Worm (Caenorhabditis elegans) whole organism, late embryonic: ENCODE data around the gene C06B8.7.
A peak's percentile ranks its signal among the peaks of the same experiment; 100 is the strongest.

Source experiments
- C38D4.7 ChIP-seq: fragments of 200-800 bp; sonication (Bioruptor generic); optimal IDR thresholded peaks from 2 replicates; lab custom pipeline; 2018; ENCODE audit warnings: mild to moderate bottlenecking, missing genetic modification characterization, moderate library complexity, missing compliant biosample characterization
- K02D7.2 ChIP-seq: sonication (generic microtip); optimal IDR thresholded peaks from 2 replicates; lab custom pipeline; 2017; ENCODE audit warnings: mild to moderate bottlenecking, missing genetic modification characterization, missing compliant biosample characterization
- T23F11.4 ChIP-seq: fragments of 200-800 bp; sonication (Bioruptor generic); optimal IDR thresholded peaks from 2 replicates; lab custom pipeline; 2018; ENCODE audit warnings: mild to moderate bottlenecking, missing genetic modification characterization, missing compliant biosample characterization
- Y22D7AL.16 ChIP-seq: sonication (generic microtip); optimal IDR thresholded peaks from 2 replicates; lab custom pipeline; 2016; ENCODE audit warnings: missing genetic modification characterization, missing compliant biosample characterization
- ahr-1 ChIP-seq: sonication (generic microtip); optimal IDR thresholded peaks from 2 replicates; lab custom pipeline; 2016; ENCODE audit warnings: missing genetic modification characterization, missing compliant biosample characterization
- ceh-14 ChIP-seq: sonication (generic microtip); optimal IDR thresholded peaks from 2 replicates; lab custom pipeline; 2016; ENCODE audit warnings: missing genotype, missing genetic modification characterization, missing compliant biosample characterization
- ceh-18 ChIP-seq: sonication (generic microtip); optimal IDR thresholded peaks from 2 replicates; lab custom pipeline; 2016; ENCODE audit warnings: missing genetic modification characterization, missing compliant biosample characterization
- ceh-19 ChIP-seq: fragments of 200-800 bp; sonication (Bioruptor generic); optimal IDR thresholded peaks from 2 replicates; lab custom pipeline; 2018; ENCODE audit warnings: mild to moderate bottlenecking, missing genetic modification characterization, missing compliant biosample characterization
- ceh-2 ChIP-seq: sonication (generic microtip); optimal IDR thresholded peaks from 2 replicates; lab custom pipeline; 2016; ENCODE audit warnings: missing genotype, missing genetic modification characterization, missing compliant biosample characterization
- ceh-22 ChIP-seq: sonication (generic microtip); optimal IDR thresholded peaks from 2 replicates; lab custom pipeline; 2017; ENCODE audit warnings: missing biosample characterization, missing genetic modification characterization
- ceh-24 ChIP-seq: sonication (generic microtip); optimal IDR thresholded peaks from 2 replicates; lab custom pipeline; 2016; ENCODE audit warnings: mild to moderate bottlenecking, missing genetic modification characterization, missing compliant biosample characterization
- ceh-30 ChIP-seq: fragments of 150-350 bp; optimal IDR thresholded peaks from 2 replicates; lab custom pipeline; 2014; ENCODE audit warnings: missing biosample characterization, missing genetic modification characterization
- ceh-31 ChIP-seq: sonication (generic microtip); optimal IDR thresholded peaks from 2 replicates; lab custom pipeline; 2016; ENCODE audit warnings: missing genetic modification characterization, missing compliant biosample characterization
- ceh-34 ChIP-seq: sonication (generic microtip); optimal IDR thresholded peaks from 2 replicates; lab custom pipeline; 2016; ENCODE audit warnings: mild to moderate bottlenecking, missing genetic modification characterization, missing compliant biosample characterization
- ceh-45 ChIP-seq: fragments of 200-800 bp; sonication (Bioruptor generic); IDR thresholded peaks from 2 replicates; pipeline ENCODE4 v1.3.6; 2022; ENCODE audit warnings: missing genetic modification reagents, missing genetic modification characterization, missing compliant biosample characterization
- ceh-48 ChIP-seq: sonication (generic microtip); optimal IDR thresholded peaks from 2 replicates; lab custom pipeline; 2016; ENCODE audit warnings: missing genetic modification characterization, inconsistent platforms, missing compliant biosample characterization
- ceh-6 ChIP-seq: fragments of 200-800 bp; sonication (Bioruptor generic); optimal IDR thresholded peaks from 2 replicates; lab custom pipeline; 2018; ENCODE audit warnings: mild to moderate bottlenecking, missing genetic modification characterization, missing compliant biosample characterization
- ceh-9 ChIP-seq: sonication (generic microtip); optimal IDR thresholded peaks from 2 replicates; lab custom pipeline; 2016; ENCODE audit warnings: mild to moderate bottlenecking, missing genetic modification characterization, inconsistent platforms, missing compliant biosample characterization
- che-1 ChIP-seq: sonication (generic microtip); optimal IDR thresholded peaks from 2 replicates; lab custom pipeline; 2016; ENCODE audit warnings: mild to moderate bottlenecking, missing genetic modification characterization, missing compliant biosample characterization
- dmd-4 ChIP-seq: sonication (generic microtip); optimal IDR thresholded peaks from 2 replicates; lab custom pipeline; 2016; ENCODE audit warnings: borderline replicate concordance, missing genetic modification characterization, missing compliant biosample characterization
- elt-2 ChIP-seq: sonication (generic microtip); optimal IDR thresholded peaks from 2 replicates; lab custom pipeline; 2016; ENCODE audit warnings: missing genetic modification reagents, missing genetic modification characterization, missing compliant biosample characterization
- elt-4 ChIP-seq: sonication (generic microtip); optimal IDR thresholded peaks from 2 replicates; lab custom pipeline; 2016; ENCODE audit warnings: missing genetic modification characterization, missing compliant biosample characterization
- ets-4 ChIP-seq: sonication (generic microtip); optimal IDR thresholded peaks from 2 replicates; lab custom pipeline; 2016; ENCODE audit warnings: missing genetic modification characterization, missing compliant biosample characterization
- eyg-1 ChIP-seq: sonication (generic microtip); optimal IDR thresholded peaks from 2 replicates; lab custom pipeline; 2016; ENCODE audit warnings: missing genotype, missing genetic modification characterization, missing compliant biosample characterization
- fkh-6 ChIP-seq: sonication (generic microtip); optimal IDR thresholded peaks from 2 replicates; lab custom pipeline; 2016; ENCODE audit warnings: missing genetic modification characterization, missing compliant biosample characterization
- gmeb-2 ChIP-seq: sonication (generic microtip); optimal IDR thresholded peaks from 2 replicates; lab custom pipeline; 2016; ENCODE audit warnings: missing genetic modification characterization, inconsistent platforms, missing compliant biosample characterization
- hlh-13 ChIP-seq: fragments of 200-800 bp; sonication (Bioruptor generic); optimal IDR thresholded peaks from 2 replicates; lab custom pipeline; 2018; ENCODE audit warnings: mild to moderate bottlenecking, missing genetic modification characterization, missing compliant biosample characterization
- hlh-15 ChIP-seq: sonication (generic microtip); optimal IDR thresholded peaks from 2 replicates; lab custom pipeline; 2016; ENCODE audit warnings: missing genetic modification characterization, missing compliant biosample characterization
- hlh-8 ChIP-seq: sonication (generic microtip); optimal IDR thresholded peaks from 2 replicates; lab custom pipeline; 2016; ENCODE audit warnings: missing genotype, missing genetic modification characterization, missing compliant biosample characterization
- lim-6 ChIP-seq: sonication (generic microtip); optimal IDR thresholded peaks from 2 replicates; lab custom pipeline; 2016; ENCODE audit warnings: missing genetic modification characterization, missing compliant biosample characterization
- madf-2 ChIP-seq: sonication (generic microtip); optimal IDR thresholded peaks from 2 replicates; lab custom pipeline; 2017; ENCODE audit warnings: missing genetic modification characterization, missing compliant biosample characterization
- mec-3 ChIP-seq: sonication (generic microtip); optimal IDR thresholded peaks from 2 replicates; lab custom pipeline; 2016; ENCODE audit warnings: borderline replicate concordance, missing genetic modification characterization, missing compliant biosample characterization
- nfya-1 ChIP-seq: sonication (generic microtip); optimal IDR thresholded peaks from 2 replicates; lab custom pipeline; 2017; ENCODE audit warnings: missing genetic modification characterization, mild to moderate bottlenecking, missing compliant biosample characterization, antibody characterized with exemption, moderate library complexity
- nhr-11 ChIP-seq: fragments of 150-350 bp; optimal IDR thresholded peaks from 2 replicates; lab custom pipeline; 2014; ENCODE audit warnings: missing biosample characterization, missing genetic modification characterization
- nhr-232 ChIP-seq: sonication (generic microtip); optimal IDR thresholded peaks from 2 replicates; lab custom pipeline; 2016; ENCODE audit warnings: missing genetic modification characterization, missing compliant biosample characterization
- npax-4 ChIP-seq: sonication (generic microtip); optimal IDR thresholded peaks from 2 replicates; lab custom pipeline; 2016; ENCODE audit warnings: missing genetic modification characterization, missing compliant biosample characterization
- odd-2 ChIP-seq: sonication (generic microtip); optimal IDR thresholded peaks from 2 replicates; lab custom pipeline; 2017; ENCODE audit warnings: antibody characterized with exemption, mild to moderate bottlenecking, missing genetic modification characterization, missing compliant biosample characterization
- pag-3 ChIP-seq: sonication (generic microtip); optimal IDR thresholded peaks from 2 replicates; lab custom pipeline; 2016; ENCODE audit warnings: missing compliant biosample characterization, missing genetic modification characterization, borderline replicate concordance
- pat-9 ChIP-seq: fragments of 200-800 bp; sonication (Bioruptor generic); optimal IDR thresholded peaks from 2 replicates; lab custom pipeline; 2018; ENCODE audit warnings: mild to moderate bottlenecking, missing genetic modification characterization, moderate library complexity, missing compliant biosample characterization
- pha-2 ChIP-seq: sonication (generic microtip); optimal IDR thresholded peaks from 2 replicates; lab custom pipeline; 2017; ENCODE audit warnings: mild to moderate bottlenecking, missing genetic modification characterization, missing compliant biosample characterization
- pha-4 ChIP-seq: fragments of 150-350 bp; optimal IDR thresholded peaks from 2 replicates; lab custom pipeline; 2018; ENCODE audit warnings: missing biosample characterization, missing genetic modification reagents, missing genetic modification characterization
- pqm-1 ChIP-seq: sonication (generic microtip); optimal IDR thresholded peaks from 2 replicates; lab custom pipeline; 2016; ENCODE audit warnings: missing genetic modification characterization, missing compliant biosample characterization
- pros-1 ChIP-seq: fragments of 150-350 bp; optimal IDR thresholded peaks from 2 replicates; lab custom pipeline; 2014; ENCODE audit warnings: missing biosample characterization, missing genetic modification reagents, missing genetic modification characterization
- rnt-1 ChIP-seq: sonication (generic microtip); optimal IDR thresholded peaks from 2 replicates; lab custom pipeline; 2016; ENCODE audit warnings: missing genetic modification characterization, missing compliant biosample characterization
- sdc-2 ChIP-seq: sonication (generic microtip); optimal IDR thresholded peaks from 2 replicates; lab custom pipeline; 2016; ENCODE audit warnings: missing genotype, missing genetic modification characterization, missing compliant biosample characterization
- sox-2 ChIP-seq: fragments of 200-800 bp; sonication (Bioruptor generic); IDR thresholded peaks from 2 replicates; pipeline ENCODE4 v1.3.6; 2022; ENCODE audit warnings: missing genetic modification reagents, missing genetic modification characterization, missing compliant biosample characterization
- sox-4 ChIP-seq: sonication (generic microtip); optimal IDR thresholded peaks from 2 replicates; lab custom pipeline; 2017; ENCODE audit warnings: mild to moderate bottlenecking, missing genetic modification characterization, inconsistent platforms, missing compliant biosample characterization
- tbx-2 ChIP-seq: sonication (generic microtip); optimal IDR thresholded peaks from 2 replicates; lab custom pipeline; 2016; ENCODE audit warnings: missing genetic modification characterization, missing compliant biosample characterization
- tbx-7 ChIP-seq: sonication (generic microtip); optimal IDR thresholded peaks from 2 replicates; lab custom pipeline; 2016; ENCODE audit warnings: missing genotype, missing genetic modification characterization, missing compliant biosample characterization
- ttx-3 ChIP-seq: sonication (generic microtip); optimal IDR thresholded peaks from 2 replicates; lab custom pipeline; 2016; ENCODE audit warnings: missing genetic modification reagents, missing genetic modification characterization, missing compliant biosample characterization
- unc-3 ChIP-seq, 2 experiments: fragments of 200-800 bp in 1 of 2; sonication (Bioruptor generic) in 1 of 2; sonication (generic microtip) in 1 of 2; conservative IDR thresholded peaks in 1 of 2; optimal IDR thresholded peaks in 1 of 2; 2 replicates each; pipeline versions ENCODE4 v1.3.6 to Lab custom; 2016 to 2022; ENCODE audit warnings: missing compliant biosample characterization in 2 of 2, missing genetic modification characterization in 2 of 2, missing genetic modification reagents in 1 of 2
- unc-42 ChIP-seq: sonication (generic microtip); optimal IDR thresholded peaks from 2 replicates; lab custom pipeline; 2016; ENCODE audit warnings: missing genotype, missing genetic modification characterization, missing compliant biosample characterization
- unc-86 ChIP-seq: sonication (generic microtip); optimal IDR thresholded peaks from 2 replicates; lab custom pipeline; 2016; ENCODE audit warnings: missing genetic modification characterization, missing compliant biosample characterization
- zip-5 ChIP-seq: sonication (generic microtip); optimal IDR thresholded peaks from 2 replicates; lab custom pipeline; 2016; ENCODE audit warnings: missing genetic modification characterization, missing compliant biosample characterization

C06B8.7 gene

DNA sequence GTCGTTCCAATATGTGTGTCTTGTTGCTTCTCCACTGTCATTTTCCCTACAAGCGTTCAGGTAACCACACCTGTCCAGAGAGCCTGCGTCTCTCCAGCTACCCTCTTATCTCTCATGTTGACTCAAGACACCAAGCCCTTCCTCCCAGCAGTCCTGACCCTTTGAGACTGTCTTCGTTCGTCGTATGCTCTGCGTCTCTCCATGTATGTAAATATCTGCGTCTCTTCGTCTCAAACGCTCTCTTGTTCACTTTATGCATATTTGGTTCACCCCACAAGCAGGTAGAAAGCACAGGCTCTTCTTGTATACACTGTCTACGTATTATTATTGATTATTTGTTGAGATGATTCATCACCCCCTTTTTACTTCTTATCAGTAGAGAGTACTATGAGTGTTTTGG lies 803 bp upstream of the C06B8.7 start:
- no peak for TF ChIP-seq tbx-7 (tag; lab: Kevin White, UChicago)
- TF ChIP-seq nfya-1 (tag; lab: Kevin White, UChicago) = peak; percentile 46
- no peak for TF ChIP-seq ceh-14 (tag; lab: Kevin White, UChicago)
- no peak for TF ChIP-seq nhr-232 (tag; lab: Kevin White, UChicago)
- TF ChIP-seq ceh-9 (tag; lab: Kevin White, UChicago) = no peak
- TF ChIP-seq elt-2 = peak; percentile 77
- peak; percentile 15 for TF ChIP-seq ets-4
- no peak for TF ChIP-seq rnt-1 (tag; lab: Kevin White, UChicago)
- no peak for TF ChIP-seq Y22D7AL.16 (tag; lab: Kevin White, UChicago)
- TF ChIP-seq dmd-4 = no peak
- TF ChIP-seq C38D4.7 (GFP tag; lab: Kevin White, UChicago) = no peak
- no peak for TF ChIP-seq ceh-19
- no peak for TF ChIP-seq ceh-18 (tag; lab: Kevin White, UChicago)
- no peak for TF ChIP-seq ceh-31
- peak; percentile 63 for TF ChIP-seq tbx-2 (tag; lab: Kevin White, UChicago)
- no peak for TF ChIP-seq zip-5 (tag; lab: Kevin White, UChicago)
- no peak for TF ChIP-seq odd-2 (tag; lab: Kevin White, UChicago)
- TF ChIP-seq T23F11.4 = no peak
- no peak for TF ChIP-seq nhr-11 (tag; lab: Kevin White, UChicago)
- TF ChIP-seq ceh-48 (tag; lab: Kevin White, UChicago) = no peak
- TF ChIP-seq ceh-22 (tag; lab: Kevin White, UChicago) = no peak
- no peak for TF ChIP-seq ahr-1 (tag; lab: Kevin White, UChicago)
- no peak for TF ChIP-seq ttx-3 (tag; lab: Kevin White, UChicago)
- no peak for TF ChIP-seq hlh-13 (GFP tag; lab: Kevin White, UChicago)
- no peak for TF ChIP-seq hlh-15
- TF ChIP-seq gmeb-2 (tag; lab: Kevin White, UChicago) = no peak
- peak; percentile 48 for TF ChIP-seq ceh-34 (tag; lab: Kevin White, UChicago)
- no peak for TF ChIP-seq ceh-24
- no peak for TF ChIP-seq eyg-1 (tag; lab: Kevin White, UChicago)
- TF ChIP-seq fkh-6 = no peak
- TF ChIP-seq pros-1 (tag; lab: Kevin White, UChicago) = peak; percentile 9
- TF ChIP-seq madf-2 (tag; lab: Kevin White, UChicago) = no peak
- TF ChIP-seq sdc-2 (tag; lab: Kevin White, UChicago) = no peak
- TF ChIP-seq ceh-2 = peak; percentile 8
- TF ChIP-seq pha-2 (tag; lab: Kevin White, UChicago) = no peak
- no peak for TF ChIP-seq unc-42 (tag; lab: Kevin White, UChicago)
- no peak for TF ChIP-seq ceh-6
- TF ChIP-seq K02D7.2 = no peak
- no peak for TF ChIP-seq unc-86 (tag; lab: Kevin White, UChicago)
- TF ChIP-seq ceh-45 (GFP tag; lab: Robert Waterston, UW) = no peak
- TF ChIP-seq hlh-8 (tag; lab: Kevin White, UChicago) = no peak
- no peak for TF ChIP-seq pat-9 (tag; lab: Kevin White, UChicago)
- no peak for TF ChIP-seq che-1 (tag; lab: Kevin White, UChicago)
- TF ChIP-seq ceh-30 (tag; lab: Kevin White, UChicago) = no peak
- no peak for TF ChIP-seq elt-4 (tag; lab: Kevin White, UChicago)
- no peak for TF ChIP-seq npax-4 (tag; lab: Kevin White, UChicago)
- no peak for TF ChIP-seq sox-4 (tag; lab: Kevin White, UChicago)
- TF ChIP-seq lim-6 (tag; lab: Kevin White, UChicago) = no peak
- no peak for TF ChIP-seq pqm-1 (tag; lab: Kevin White, UChicago)
- no peak for TF ChIP-seq pag-3 (tag; lab: Kevin White, UChicago)
- TF ChIP-seq mec-3 (tag; lab: Kevin White, UChicago) = no peak
- TF ChIP-seq unc-3 (GFP tag; conservative IDR thresholded peaks at IDR 0.05; lab: Robert Waterston, UW) = no peak
- TF ChIP-seq unc-3 (tag; optimal IDR thresholded peaks at IDR 0.05; lab: Kevin White, UChicago) = no peak
- no peak for TF ChIP-seq sox-2
- no peak for TF ChIP-seq pha-4 (tag; lab: Kevin White, UChicago)
